Worm (Caenorhabditis elegans) whole organism, young adult: Measurements from ENCODE around the gene rps-24.

Experiments used
- nfya-1 ChIP-seq: sonication (generic microtip); optimal IDR thresholded peaks from 2 replicates; lab custom pipeline; 2017; ENCODE audit warnings: antibody characterized with exemption, missing compliant biosample characterization, missing genetic modification characterization, borderline replicate concordance; ENCODE audit not compliant: insufficient read depth
- snpc-1.3 ChIP-seq: sonication (generic microtip); optimal IDR thresholded peaks from 2 replicates; lab custom pipeline; 2017; ENCODE audit warnings: missing genetic modification characterization, mild to moderate bottlenecking, missing compliant biosample characterization, antibody characterized with exemption, moderate library complexity, missing genotype, missing genetic modification reagents; ENCODE audit not compliant: insufficient read depth
- snpc-4 ChIP-seq, 5 experiments: fragments of 150-350 bp in 1 of 5; sonication (generic microtip) in 4 of 5; optimal IDR thresholded peaks; 2 replicates each; lab custom pipeline; 2014 to 2018; ENCODE audit warnings: missing genetic modification characterization in 5 of 5, missing biosample characterization in 3 of 5, antibody characterized with exemption in 2 of 5, mild to moderate bottlenecking in 2 of 5, missing compliant biosample characterization in 2 of 5, missing genotype in 2 of 5, moderate library complexity in 2 of 5, missing genetic modification reagents in 1 of 5

- TF ChIP-seq nfya-1, result no peak
- no peak for TF ChIP-seq snpc-1.3 (tag; lab: Kevin White, UChicago)
- no peak for TF ChIP-seq snpc-4 (GFP tag; optimal IDR thresholded peaks at IDR 0.05; lab: Kevin White, UChicago)
- TF ChIP-seq snpc-4 (tag; optimal IDR thresholded peaks at IDR 0.05; lab: Kevin White, UChicago), result no peak
These were observed 42.4 kb upstream of the rps-24 start for ce11 chrIV:343279-343678.
